Fruit fly (Drosophila melanogaster): ENCODE results near the gene qua.

qua gene

dm6 chr2L:17500946-17501451 is 4.0 kb upstream of the qua start, which contains the start of the genes mEFTs and Dhc36C (continued):
- TF ChIP-seq MESR4 (GFP tag; optimal IDR thresholded peaks at IDR 0.05) (peak; percentile 66), yki (optimal IDR thresholded peaks at IDR 0.05) (no peak), Hr3 (GFP tag; optimal IDR thresholded peaks at IDR 0.05) (no peak), scrt (GFP tag; optimal IDR thresholded peaks at IDR 0.05) (peak; percentile 45), CG34422 (GFP tag; IDR thresholded peaks at IDR 0.05) (peak; percentile 76; the same call in 1 of the 3 replicates), ato (GFP tag; IDR thresholded peaks at IDR 0.05; ENCODE audit: partially characterized antibody) (peak; percentile 65), Usf (GFP tag; optimal IDR thresholded peaks at IDR 0.05) (no peak), CG6791 (GFP tag; IDR thresholded peaks at IDR 0.05; ENCODE audit: partially characterized antibody) (peak; percentile 90), CG15514 (GFP tag; optimal IDR thresholded peaks at IDR 0.05) (peak; percentile 42), mam (GFP tag; optimal IDR thresholded peaks at IDR 0.05) (no peak), nerfin-2 (GFP tag; IDR thresholded peaks at IDR 0.05; ENCODE audit: partially characterized antibody) (peak; percentile 69), Doc3 (GFP tag; IDR thresholded peaks at IDR 0.05; ENCODE audit: partially characterized antibody) (peak; percentile 76), Dad (GFP tag; optimal IDR thresholded peaks at IDR 0.05) (no peak), Scr (GFP tag; IDR thresholded peaks at IDR 0.05; ENCODE audit: partially characterized antibody) (peak; percentile 88), ems (GFP tag; optimal IDR thresholded peaks at IDR 0.05) (no peak), CG10565 (GFP tag; optimal IDR thresholded peaks at IDR 0.05) (no peak), CG3065 (GFP tag; optimal IDR thresholded peaks at IDR 0.05) (no peak), CG6765 (GFP tag; optimal IDR thresholded peaks at IDR 0.05) (no peak), dysf (GFP tag; IDR thresholded peaks at IDR 0.05) (no peak), CG17829 (tag; optimal IDR thresholded peaks at IDR 0.05) (peak; percentile 8), unc-4 (GFP tag; IDR thresholded peaks at IDR 0.05; ENCODE audit: partially characterized antibody) (peak; percentile 85), twi (tag; optimal IDR thresholded peaks at IDR 0.05) (no peak), slou (GFP tag; optimal IDR thresholded peaks at IDR 0.05) (no peak), CG17385 (GFP tag; optimal IDR thresholded peaks at IDR 0.05) (no peak), CG11247 (GFP tag; IDR thresholded peaks at IDR 0.05) (no peak), HLH54F (GFP tag; optimal IDR thresholded peaks at IDR 0.05) (no peak), zf30C (GFP tag; optimal IDR thresholded peaks at IDR 0.05) (no peak), stc (GFP tag; IDR thresholded peaks at IDR 0.05) (0 out of 2 replicates have a peak, but pooled peaks have one; percentile 13), dm (GFP tag; optimal IDR thresholded peaks at IDR 0.05) (peak; percentile 70), z (GFP tag; IDR thresholded peaks at IDR 0.05) (no peak), CG9932 (GFP tag; IDR thresholded peaks at IDR 0.05) (0 out of 2 replicates have a peak, but pooled peaks have one; percentile 11), CG4360 (GFP tag; IDR thresholded peaks at IDR 0.05) (no peak), BEAF-32 (GFP tag; optimal IDR thresholded peaks at IDR 0.05) (peak; percentile 86), amos (GFP tag; IDR thresholded peaks at IDR 0.05; ENCODE audit: partially characterized antibody) (peak; percentile 92), caup (GFP tag; optimal IDR thresholded peaks at IDR 0.05; ENCODE audit: severe bottlenecking) (no peak), cad (GFP tag; optimal IDR thresholded peaks at IDR 0.05) (no peak), HHEX (GFP tag; optimal IDR thresholded peaks at IDR 0.05) (no peak), Poxn (GFP tag; IDR thresholded peaks at IDR 0.05) (no peak), hth (optimal IDR thresholded peaks at IDR 0.05) (no peak), ttk (GFP tag; IDR thresholded peaks at IDR 0.05) (no peak), CG13123 (GFP tag; optimal IDR thresholded peaks at IDR 0.05) (no peak), btn (GFP tag; optimal IDR thresholded peaks at IDR 0.05) (no peak), Aef1 (GFP tag; IDR thresholded peaks at IDR 0.05) (no peak), CG8944 (GFP tag; optimal IDR thresholded peaks at IDR 0.05) (no peak), CG9609 (GFP tag; optimal IDR thresholded peaks at IDR 0.05) (no peak), CG10209 (GFP tag; optimal IDR thresholded peaks at IDR 0.05) (no peak), dati (GFP tag; IDR thresholded peaks at IDR 0.05) (no peak), crc (GFP tag; optimal IDR thresholded peaks at IDR 0.05) (no peak), Hr39 (optimal IDR thresholded peaks at IDR 0.05) (no peak), CG8290 (GFP tag; optimal IDR thresholded peaks at IDR 0.05) (no peak), CG8290 (tag; optimal IDR thresholded peaks at IDR 0.05) (peak in 1 of 2 experiments; percentile 40), chinmo (GFP tag; IDR thresholded peaks at IDR 0.05; ENCODE audit: partially characterized antibody) (peak; percentile 84; the same call in 3 of the 4 replicates)
